Worm (Caenorhabditis elegans): ENCODE results near the gene sru-2.

Gene sru-2

ce11 chrIV:9485040-9485439 lies 1.0 kb upstream of the sru-2 start, which contains the start of gene gadr-2:
Gene gadr-2, minus strand, starts transcription at chrIV:9485140.
- TF ChIP-seq ZK185.1 (tag; optimal IDR thresholded peaks at IDR 0.05; ENCODE audit: poor library complexity, severe bottlenecking) = no peak
- TF ChIP-seq him-1 (tag; optimal IDR thresholded peaks at IDR 0.05) = no peak
- TF ChIP-seq mel-28 (tag; optimal IDR thresholded peaks at IDR 0.05; ENCODE audit: borderline replicate concordance) = no peak
- TF ChIP-seq nhr-90 (tag; optimal IDR thresholded peaks at IDR 0.05) = no peak
- no peak for TF ChIP-seq cebp-1 (GFP tag; IDR thresholded peaks at IDR 0.05)
- no peak for TF ChIP-seq cebp-1 (tag; optimal IDR thresholded peaks at IDR 0.05)
- TF ChIP-seq lin-26 (GFP tag; IDR thresholded peaks at IDR 0.05) = no peak
- no peak for TF ChIP-seq ccch-3 (GFP tag; optimal IDR thresholded peaks at IDR 0.05)
- no peak for TF ChIP-seq C06A6.2 (GFP tag; conservative IDR thresholded peaks at IDR 0.05)
- no peak for TF ChIP-seq nfya-2 (GFP tag; IDR thresholded peaks at IDR 0.05)
- TF ChIP-seq repo-1 (tag; optimal IDR thresholded peaks at IDR 0.05) = no peak
- no peak for TF ChIP-seq dpl-1 (GFP tag; optimal IDR thresholded peaks at IDR 0.05)
- TF ChIP-seq ztf-28 (GFP tag; IDR thresholded peaks at IDR 0.05) = no peak
- TF ChIP-seq ztf-25 (GFP tag; IDR thresholded peaks at IDR 0.05) = no peak
- no peak for TF ChIP-seq lin-40 (tag; optimal IDR thresholded peaks at IDR 0.05)
- TF ChIP-seq lin-35 (GFP tag; optimal IDR thresholded peaks at IDR 0.05) = no peak
- no peak for TF ChIP-seq C17E4.6 (GFP tag; IDR thresholded peaks at IDR 0.05)
- no peak for TF ChIP-seq chd-7 (tag; optimal IDR thresholded peaks at IDR 0.05)
- TF ChIP-seq nfya-1 (tag; optimal IDR thresholded peaks at IDR 0.05; ENCODE audit: borderline replicate concordance, insufficient read depth) = no peak
- no peak for TF ChIP-seq mxl-1 (tag; optimal IDR thresholded peaks at IDR 0.05)

ce11 chrIV:9486779-9487178 lies 707 bp downstream of the sru-2 start:
- TF ChIP-seq hmg-20 (GFP tag; IDR thresholded peaks at IDR 0.05) = no peak
- TF ChIP-seq ztf-28 (GFP tag; IDR thresholded peaks at IDR 0.05) = no peak
- TF ChIP-seq nhr-80 (tag; optimal IDR thresholded peaks at IDR 0.05) = no peak
- no peak for TF ChIP-seq Y53G8AR.9 (GFP tag; conservative IDR thresholded peaks at IDR 0.05)
- no peak for TF ChIP-seq zim-3 (tag; optimal IDR thresholded peaks at IDR 0.05)
- TF ChIP-seq ets-4 (GFP tag; optimal IDR thresholded peaks at IDR 0.05) = no peak
- no peak for TF ChIP-seq F22D6.2 (tag; optimal IDR thresholded peaks at IDR 0.05)
- no peak for TF ChIP-seq ztf-6 (GFP tag; IDR thresholded peaks at IDR 0.05)
- no peak for TF ChIP-seq efl-1 (GFP tag; optimal IDR thresholded peaks at IDR 0.05)
- no peak for TF ChIP-seq B0336.3 (GFP tag; IDR thresholded peaks at IDR 0.05)
- no peak for TF ChIP-seq hlh-26 (GFP tag; conservative IDR thresholded peaks at IDR 0.05)

- TF ChIP-seq ceh-58 (GFP tag; IDR thresholded peaks at IDR 0.05) = no peak
- no peak for TF ChIP-seq lsl-1 (GFP tag; optimal IDR thresholded peaks at IDR 0.05)
- no peak for TF ChIP-seq mcd-1 (GFP tag; IDR thresholded peaks at IDR 0.05)
- no peak for TF ChIP-seq B0336.3 (GFP tag; IDR thresholded peaks at IDR 0.05)
- TF ChIP-seq snpc-1.3 (tag; optimal IDR thresholded peaks at IDR 0.05; ENCODE audit: insufficient read depth) = no peak
- TF ChIP-seq hlh-12 (tag; optimal IDR thresholded peaks at IDR 0.05) = no peak
- TF ChIP-seq ceh-27 (GFP tag; optimal IDR thresholded peaks at IDR 0.05) = no peak
- no peak for TF ChIP-seq attf-5 (GFP tag; optimal IDR thresholded peaks at IDR 0.05)
- TF ChIP-seq nhr-90 (tag; optimal IDR thresholded peaks at IDR 0.05) = no peak
- no peak for TF ChIP-seq T07F8.4 (tag; optimal IDR thresholded peaks at IDR 0.05)
- TF ChIP-seq ccch-3 (GFP tag; optimal IDR thresholded peaks at IDR 0.05) = no peak
- no peak for TF ChIP-seq C17E4.6 (GFP tag; IDR thresholded peaks at IDR 0.05)
- TF ChIP-seq rec-8 (tag; optimal IDR thresholded peaks at IDR 0.05) = no peak
- no peak for TF ChIP-seq ets-4 (GFP tag; optimal IDR thresholded peaks at IDR 0.05)
- TF ChIP-seq Y79H2A.3 (GFP tag; conservative IDR thresholded peaks at IDR 0.05) = no peak
- TF ChIP-seq snpc-3.4 (tag; optimal IDR thresholded peaks at IDR 0.05) = no peak
- no peak for TF ChIP-seq xnd-1 (tag; optimal IDR thresholded peaks at IDR 0.05)
- no peak for TF ChIP-seq B0035.1 (tag; optimal IDR thresholded peaks at IDR 0.05)
- no peak for TF ChIP-seq madf-10 (tag; optimal IDR thresholded peaks at IDR 0.05)
Observed at ce11 chrIV:9488315-9488714, 2.2 kb downstream of the sru-2 start, which contains the start of gene sru-1. Gene sru-1, plus strand, starts transcription at chrIV:9488615.

All from whole organism, young adult.